Worm (Caenorhabditis elegans): ENCODE results near the gene Y50D4C.3.
A peak's percentile ranks its signal among the peaks of the same experiment; 100 is the strongest.

Gene Y50D4C.3

DNA sequence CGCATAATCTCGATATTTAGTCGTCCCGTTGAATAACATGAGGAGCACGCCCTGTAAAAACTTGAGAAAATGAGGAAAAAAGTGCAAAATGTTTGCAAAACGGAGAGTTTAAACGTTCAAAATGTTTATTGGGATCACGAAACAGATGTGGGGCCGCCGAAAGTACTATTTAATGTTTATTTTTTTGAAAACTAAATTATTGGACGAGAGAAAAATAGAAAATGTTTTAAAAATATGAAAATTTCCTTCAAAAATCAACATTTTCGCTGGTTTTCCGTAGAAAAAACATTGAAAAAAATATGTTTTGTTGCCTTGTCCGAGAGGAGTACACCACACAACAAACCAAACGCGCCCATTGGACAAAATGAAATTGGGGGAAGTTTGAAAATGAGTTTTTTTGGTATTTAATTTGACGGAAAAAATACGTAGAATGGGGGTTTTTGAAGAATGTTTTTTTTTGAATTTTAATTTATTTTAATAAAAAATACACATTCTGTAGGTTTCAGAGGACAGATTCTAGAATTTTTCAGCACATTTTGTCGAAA, 19.8 kb upstream of the Y50D4C.3 start, which contains the start of gene sqv-6 (continued):
- TF ChIP-seq nhr-48 (tag; optimal IDR thresholded peaks at IDR 0.05) (no peak), lin-15B (tag; optimal IDR thresholded peaks at IDR 0.05) (no peak), nhr-25 (tag; optimal IDR thresholded peaks at IDR 0.05; ENCODE audit: borderline replicate concordance, insufficient read depth) (no peak), dve-1 (tag; optimal IDR thresholded peaks at IDR 0.05; ENCODE audit: insufficient read depth) (peak; percentile 26), lin-38 (GFP tag; IDR thresholded peaks at IDR 0.05) (peak; percentile 31), egl-43 (GFP tag; IDR thresholded peaks at IDR 0.05) (no peak)

DNA sequence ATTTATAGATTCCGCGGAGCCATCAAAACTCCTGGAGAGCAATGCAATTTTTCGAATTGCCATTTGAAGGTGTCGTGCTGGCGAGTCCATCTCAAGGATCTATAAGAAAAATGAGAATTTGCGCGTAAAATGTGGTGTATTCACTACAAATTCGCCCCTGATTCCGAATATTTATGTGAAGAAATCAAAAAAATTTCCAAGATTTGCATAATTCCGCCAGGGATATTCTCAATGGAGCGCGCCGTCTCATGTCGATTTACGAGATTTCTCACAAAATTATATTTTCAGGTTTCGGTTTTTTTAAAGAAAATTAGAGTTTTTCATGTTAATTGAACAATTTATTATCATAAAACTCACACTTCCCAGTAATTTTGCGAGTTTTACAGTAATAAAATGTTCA, 4.7 kb upstream of the Y50D4C.3 start, which contains the start of gene Y50D4C.6:
Y50D4C.6 (minus strand) TSS at position 101 of the 400 bp plus-strand sequence.
- TF ChIP-seq Y5F2A.4 (GFP tag; optimal IDR thresholded peaks at IDR 0.05) (no peak), pqm-1 (tag; optimal IDR thresholded peaks at IDR 0.05) (no peak), saeg-2 (GFP tag; IDR thresholded peaks at IDR 0.05) (no peak), aha-1 (tag) (no peak), zip-2 (tag; optimal IDR thresholded peaks at IDR 0.05) (no peak), hlh-11 (tag; optimal IDR thresholded peaks at IDR 0.05) (no peak), ZK546.5 (tag; optimal IDR thresholded peaks at IDR 0.05) (no peak), egl-43 (GFP tag; IDR thresholded peaks at IDR 0.05) (no peak), mdl-1 (tag; optimal IDR thresholded peaks at IDR 0.05) (no peak), mdt-29 (GFP tag; IDR thresholded peaks at IDR 0.05) (no peak), nhr-11 (tag; optimal IDR thresholded peaks at IDR 0.05) (no peak), unc-62 (GFP tag; optimal IDR thresholded peaks at IDR 0.05 in 1 of 2) (no peak), unc-62 (tag; optimal IDR thresholded peaks at IDR 0.05) (no peak), nhr-76 (tag; optimal IDR thresholded peaks at IDR 0.05) (no peak), zfp-2 (tag; optimal IDR thresholded peaks at IDR 0.05) (no peak), php-3 (GFP tag; IDR thresholded peaks at IDR 0.05) (no peak), hif-1 (tag; optimal IDR thresholded peaks at IDR 0.05) (no peak)

DNA sequence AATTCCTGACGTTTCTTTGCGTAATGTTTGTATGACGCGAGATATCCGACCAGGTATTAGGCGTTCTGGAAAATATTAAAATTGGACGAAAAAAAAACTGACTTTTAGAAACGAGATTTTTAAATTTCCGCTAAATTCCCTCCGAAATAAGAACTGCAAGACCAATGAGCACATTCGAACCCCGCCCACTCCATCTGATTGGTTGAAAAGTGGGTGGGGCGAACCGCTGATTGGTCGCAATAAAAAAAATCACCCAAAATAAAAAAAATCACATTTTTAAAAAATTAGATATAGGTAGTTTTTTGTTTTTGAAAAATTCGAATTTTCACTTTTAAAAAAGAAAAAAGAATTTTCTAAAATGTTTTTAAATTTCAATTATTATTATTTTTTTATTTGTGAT, 4.0 kb upstream of the Y50D4C.3 start:
- TF ChIP-seq Y105C5A.15 (GFP tag; IDR thresholded peaks at IDR 0.05) (no peak), nhr-102 (tag; optimal IDR thresholded peaks at IDR 0.05) (no peak), skn-1 (tag; optimal IDR thresholded peaks at IDR 0.05) (no peak), madf-5 (GFP tag; IDR thresholded peaks at IDR 0.05) (no peak), lin-1 (GFP tag; IDR thresholded peaks at IDR 0.05) (no peak), Y75B8A.6 (GFP tag; IDR thresholded peaks at IDR 0.05) (no peak), nhr-41 (GFP tag; IDR thresholded peaks at IDR 0.05) (no peak), jun-1 (tag; optimal IDR thresholded peaks at IDR 0.05) (no peak), nhr-237 (tag; optimal IDR thresholded peaks at IDR 0.05) (no peak), zfp-3 (GFP tag; conservative IDR thresholded peaks at IDR 0.05) (no peak), hlh-11 (tag; optimal IDR thresholded peaks at IDR 0.05) (no peak)

DNA sequence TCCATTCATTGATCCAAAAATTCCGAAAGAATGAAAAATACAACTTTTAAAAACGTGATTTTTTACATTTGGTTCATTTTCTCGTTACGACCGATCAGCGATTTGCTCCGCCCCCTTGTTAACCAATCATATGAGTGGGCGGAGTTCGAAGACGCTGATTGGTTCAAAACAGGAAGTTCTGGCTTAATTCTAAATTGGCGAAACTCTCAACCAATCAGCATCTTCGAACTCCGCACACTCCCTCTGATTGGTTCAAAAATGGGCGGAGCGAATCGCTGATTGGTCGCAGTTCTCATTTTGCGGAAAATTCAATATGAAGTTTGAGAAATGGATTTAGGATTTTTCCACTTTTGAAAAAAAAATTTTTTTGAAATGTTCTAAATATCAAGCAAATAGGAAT, 784 bp upstream of the Y50D4C.3 start:
- no peak for TF ChIP-seq ceh-82 (tag; optimal IDR thresholded peaks at IDR 0.05)
- no peak for TF ChIP-seq mdl-1 (tag; optimal IDR thresholded peaks at IDR 0.05)
- peak; percentile 40 for TF ChIP-seq aha-1 (tag)
- no peak for TF ChIP-seq nhr-41 (GFP tag; IDR thresholded peaks at IDR 0.05)
- TF ChIP-seq lin-39 (tag; optimal IDR thresholded peaks at IDR 0.05), result no peak
- TF ChIP-seq nhr-6 (tag; optimal IDR thresholded peaks at IDR 0.05), result no peak

DNA sequence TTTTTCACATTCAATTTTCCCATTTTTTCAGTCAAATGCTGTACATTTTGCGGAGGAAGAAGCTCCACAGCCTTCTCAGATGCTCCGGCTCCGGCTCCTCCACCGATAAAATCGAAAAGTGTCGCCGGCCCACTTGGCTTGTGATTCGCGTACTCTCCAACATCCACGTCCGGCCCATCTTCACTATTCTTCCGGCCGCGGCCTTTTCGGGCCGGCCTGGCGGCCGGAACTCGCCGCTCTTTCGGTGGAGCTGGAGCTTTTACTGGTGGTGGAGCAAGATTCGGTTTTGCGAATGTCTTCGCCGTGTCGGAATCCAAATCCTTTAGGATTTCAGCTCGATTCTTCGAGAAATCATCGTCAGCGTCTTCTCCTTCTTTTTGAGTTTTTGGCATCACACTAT, 2.5 kb downstream of the Y50D4C.3 start:
- TF ChIP-seq dpl-1 (GFP tag; optimal IDR thresholded peaks at IDR 0.05) (no peak), F49E8.2 (tag; optimal IDR thresholded peaks at IDR 0.05; ENCODE audit: borderline replicate concordance) (no peak), set-16 (GFP tag; IDR thresholded peaks at IDR 0.05) (peak; percentile 89)

Data from whole organism, L4 larva.